Worm (Caenorhabditis elegans) whole organism, L3 larva: Measurements from ENCODE around the gene R07C12.3.

Source experiments
- elt-3 ChIP-seq, 3 experiments: fragments of 150-350 bp in 1 of 3; sonication (generic microtip) in 2 of 3; optimal IDR thresholded peaks; 2 replicates in 2 of 3; 4 replicates in 1 of 3; lab custom pipeline; 2014 to 2017; ENCODE audit warnings: missing biosample characterization in 3 of 3, missing genetic modification characterization in 3 of 3
- nfya-1 ChIP-seq: sonication (generic microtip); optimal IDR thresholded peaks from 2 replicates; lab custom pipeline; 2017; ENCODE audit warnings: missing genetic modification characterization, mild to moderate bottlenecking, missing compliant biosample characterization, antibody characterized with exemption, moderate library complexity; ENCODE audit not compliant: insufficient read depth
- skn-1 ChIP-seq: fragments of 150-350 bp; optimal IDR thresholded peaks from 2 replicates; lab custom pipeline; 2014; ENCODE audit warnings: missing biosample characterization, missing genetic modification characterization
- snpc-4 ChIP-seq: fragments of 150-350 bp; optimal IDR thresholded peaks from 2 replicates; lab custom pipeline; 2014; ENCODE audit warnings: missing biosample characterization, missing genetic modification characterization

- no peak for TF ChIP-seq snpc-4 (tag; lab: Kevin White, UChicago)
- no peak for TF ChIP-seq elt-3 (tag; optimal IDR thresholded peaks at IDR 0.05; lab: Kevin White, UChicago)
- TF ChIP-seq skn-1 (tag; lab: Kevin White, UChicago), result no peak
- TF ChIP-seq nfya-1, result no peak
These were observed 33.5 kb downstream of the R07C12.3 start, which contains the start of gene tsen-34 for ce11 chrIV:4178424-4178823.
